Worm (Caenorhabditis elegans) whole organism, late embryonic: ENCODE results near the gene rpb-11.

Experiments
- C38D4.7 ChIP-seq: fragments of 200-800 bp; sonication (Bioruptor generic); optimal IDR thresholded peaks from 2 replicates; lab custom pipeline; 2018; ENCODE audit warnings: mild to moderate bottlenecking, missing genetic modification characterization, moderate library complexity, missing compliant biosample characterization
- F13H6.1 ChIP-seq: sonication (generic microtip); optimal IDR thresholded peaks from 2 replicates; lab custom pipeline; 2016; ENCODE audit warnings: missing genetic modification characterization, missing compliant biosample characterization
- K02D7.2 ChIP-seq: sonication (generic microtip); optimal IDR thresholded peaks from 2 replicates; lab custom pipeline; 2017; ENCODE audit warnings: mild to moderate bottlenecking, missing genetic modification characterization, missing compliant biosample characterization
- K09A11.1 ChIP-seq: sonication (generic microtip); optimal IDR thresholded peaks from 2 replicates; lab custom pipeline; 2017; ENCODE audit warnings: antibody characterized with exemption, mild to moderate bottlenecking, missing genetic modification characterization, missing compliant biosample characterization; ENCODE audit not compliant: insufficient read depth
- T23F11.4 ChIP-seq: fragments of 200-800 bp; sonication (Bioruptor generic); optimal IDR thresholded peaks from 2 replicates; lab custom pipeline; 2018; ENCODE audit warnings: mild to moderate bottlenecking, missing genetic modification characterization, missing compliant biosample characterization
- ahr-1 ChIP-seq: sonication (generic microtip); optimal IDR thresholded peaks from 2 replicates; lab custom pipeline; 2016; ENCODE audit warnings: missing genetic modification characterization, missing compliant biosample characterization
- ama-1 ChIP-seq: fragments of 150-350 bp; optimal IDR thresholded peaks from 2 replicates; lab custom pipeline; 2014
- ceh-14 ChIP-seq: sonication (generic microtip); optimal IDR thresholded peaks from 2 replicates; lab custom pipeline; 2016; ENCODE audit warnings: missing genotype, missing genetic modification characterization, missing compliant biosample characterization
- ceh-19 ChIP-seq: fragments of 200-800 bp; sonication (Bioruptor generic); optimal IDR thresholded peaks from 2 replicates; lab custom pipeline; 2018; ENCODE audit warnings: mild to moderate bottlenecking, missing genetic modification characterization, missing compliant biosample characterization
- ceh-2 ChIP-seq: sonication (generic microtip); optimal IDR thresholded peaks from 2 replicates; lab custom pipeline; 2016; ENCODE audit warnings: missing genotype, missing genetic modification characterization, missing compliant biosample characterization
- ceh-24 ChIP-seq: sonication (generic microtip); optimal IDR thresholded peaks from 2 replicates; lab custom pipeline; 2016; ENCODE audit warnings: mild to moderate bottlenecking, missing genetic modification characterization, missing compliant biosample characterization
- ceh-31 ChIP-seq: sonication (generic microtip); optimal IDR thresholded peaks from 2 replicates; lab custom pipeline; 2016; ENCODE audit warnings: missing genetic modification characterization, missing compliant biosample characterization
- ceh-45 ChIP-seq: fragments of 200-800 bp; sonication (Bioruptor generic); IDR thresholded peaks from 2 replicates; pipeline ENCODE4 v1.3.6; 2022; ENCODE audit warnings: missing genetic modification reagents, missing genetic modification characterization, missing compliant biosample characterization
- ceh-48 ChIP-seq: sonication (generic microtip); optimal IDR thresholded peaks from 2 replicates; lab custom pipeline; 2016; ENCODE audit warnings: missing genetic modification characterization, inconsistent platforms, missing compliant biosample characterization
- ceh-6 ChIP-seq: fragments of 200-800 bp; sonication (Bioruptor generic); optimal IDR thresholded peaks from 2 replicates; lab custom pipeline; 2018; ENCODE audit warnings: mild to moderate bottlenecking, missing genetic modification characterization, missing compliant biosample characterization
- dmd-4 ChIP-seq: sonication (generic microtip); optimal IDR thresholded peaks from 2 replicates; lab custom pipeline; 2016; ENCODE audit warnings: borderline replicate concordance, missing genetic modification characterization, missing compliant biosample characterization
- dve-1 ChIP-seq: sonication (generic microtip); optimal IDR thresholded peaks from 2 replicates; lab custom pipeline; 2017; ENCODE audit warnings: antibody characterized with exemption, mild to moderate bottlenecking, missing genetic modification characterization, missing compliant biosample characterization
- elt-2 ChIP-seq: sonication (generic microtip); optimal IDR thresholded peaks from 2 replicates; lab custom pipeline; 2016; ENCODE audit warnings: missing genetic modification reagents, missing genetic modification characterization, missing compliant biosample characterization
- eyg-1 ChIP-seq: sonication (generic microtip); optimal IDR thresholded peaks from 2 replicates; lab custom pipeline; 2016; ENCODE audit warnings: missing genotype, missing genetic modification characterization, missing compliant biosample characterization
- gmeb-2 ChIP-seq: sonication (generic microtip); optimal IDR thresholded peaks from 2 replicates; lab custom pipeline; 2016; ENCODE audit warnings: missing genetic modification characterization, inconsistent platforms, missing compliant biosample characterization
- hlh-13 ChIP-seq: fragments of 200-800 bp; sonication (Bioruptor generic); optimal IDR thresholded peaks from 2 replicates; lab custom pipeline; 2018; ENCODE audit warnings: mild to moderate bottlenecking, missing genetic modification characterization, missing compliant biosample characterization
- lim-6 ChIP-seq: sonication (generic microtip); optimal IDR thresholded peaks from 2 replicates; lab custom pipeline; 2016; ENCODE audit warnings: missing genetic modification characterization, missing compliant biosample characterization
- lin-11 ChIP-seq: fragments of 200-800 bp; sonication (Bioruptor generic); optimal IDR thresholded peaks from 2 replicates; lab custom pipeline; 2018; ENCODE audit warnings: mild to moderate bottlenecking, missing genetic modification characterization, missing compliant biosample characterization
- mec-3 ChIP-seq: sonication (generic microtip); optimal IDR thresholded peaks from 2 replicates; lab custom pipeline; 2016; ENCODE audit warnings: borderline replicate concordance, missing genetic modification characterization, missing compliant biosample characterization
- nfya-1 ChIP-seq: sonication (generic microtip); optimal IDR thresholded peaks from 2 replicates; lab custom pipeline; 2017; ENCODE audit warnings: missing genetic modification characterization, mild to moderate bottlenecking, missing compliant biosample characterization, antibody characterized with exemption, moderate library complexity
- nhr-11 ChIP-seq: fragments of 150-350 bp; optimal IDR thresholded peaks from 2 replicates; lab custom pipeline; 2014; ENCODE audit warnings: missing biosample characterization, missing genetic modification characterization
- nhr-232 ChIP-seq: sonication (generic microtip); optimal IDR thresholded peaks from 2 replicates; lab custom pipeline; 2016; ENCODE audit warnings: missing genetic modification characterization, missing compliant biosample characterization
- odd-2 ChIP-seq: sonication (generic microtip); optimal IDR thresholded peaks from 2 replicates; lab custom pipeline; 2017; ENCODE audit warnings: antibody characterized with exemption, mild to moderate bottlenecking, missing genetic modification characterization, missing compliant biosample characterization
- pag-3 ChIP-seq: sonication (generic microtip); optimal IDR thresholded peaks from 2 replicates; lab custom pipeline; 2016; ENCODE audit warnings: missing compliant biosample characterization, missing genetic modification characterization, borderline replicate concordance
- pat-9 ChIP-seq: fragments of 200-800 bp; sonication (Bioruptor generic); optimal IDR thresholded peaks from 2 replicates; lab custom pipeline; 2018; ENCODE audit warnings: mild to moderate bottlenecking, missing genetic modification characterization, moderate library complexity, missing compliant biosample characterization
- pax-1 ChIP-seq: fragments of 150-350 bp; optimal IDR thresholded peaks from 2 replicates; lab custom pipeline; 2014; ENCODE audit warnings: missing biosample characterization, missing genetic modification characterization
- pha-2 ChIP-seq: sonication (generic microtip); optimal IDR thresholded peaks from 2 replicates; lab custom pipeline; 2017; ENCODE audit warnings: mild to moderate bottlenecking, missing genetic modification characterization, missing compliant biosample characterization
- pha-4 ChIP-seq: fragments of 150-350 bp; optimal IDR thresholded peaks from 2 replicates; lab custom pipeline; 2018; ENCODE audit warnings: missing biosample characterization, missing genetic modification reagents, missing genetic modification characterization
- pqm-1 ChIP-seq: sonication (generic microtip); optimal IDR thresholded peaks from 2 replicates; lab custom pipeline; 2016; ENCODE audit warnings: missing genetic modification characterization, missing compliant biosample characterization
- ref-2 ChIP-seq: sonication (generic microtip); optimal IDR thresholded peaks from 2 replicates; lab custom pipeline; 2016; ENCODE audit warnings: missing genetic modification characterization, missing compliant biosample characterization
- sox-2 ChIP-seq: fragments of 200-800 bp; sonication (Bioruptor generic); IDR thresholded peaks from 2 replicates; pipeline ENCODE4 v1.3.6; 2022; ENCODE audit warnings: missing genetic modification reagents, missing genetic modification characterization, missing compliant biosample characterization
- tbx-2 ChIP-seq: sonication (generic microtip); optimal IDR thresholded peaks from 2 replicates; lab custom pipeline; 2016; ENCODE audit warnings: missing genetic modification characterization, missing compliant biosample characterization
- tbx-7 ChIP-seq: sonication (generic microtip); optimal IDR thresholded peaks from 2 replicates; lab custom pipeline; 2016; ENCODE audit warnings: missing genotype, missing genetic modification characterization, missing compliant biosample characterization
- ttx-3 ChIP-seq: sonication (generic microtip); optimal IDR thresholded peaks from 2 replicates; lab custom pipeline; 2016; ENCODE audit warnings: missing genetic modification reagents, missing genetic modification characterization, missing compliant biosample characterization
- unc-3 ChIP-seq, 2 experiments: fragments of 200-800 bp in 1 of 2; sonication (Bioruptor generic) in 1 of 2; sonication (generic microtip) in 1 of 2; conservative IDR thresholded peaks in 1 of 2; optimal IDR thresholded peaks in 1 of 2; 2 replicates each; pipeline versions ENCODE4 v1.3.6 to Lab custom; 2016 to 2022; ENCODE audit warnings: missing compliant biosample characterization in 2 of 2, missing genetic modification characterization in 2 of 2, missing genetic modification reagents in 1 of 2
- unc-86 ChIP-seq: sonication (generic microtip); optimal IDR thresholded peaks from 2 replicates; lab custom pipeline; 2016; ENCODE audit warnings: missing genetic modification characterization, missing compliant biosample characterization
- ztf-16 ChIP-seq: sonication (generic microtip); optimal IDR thresholded peaks from 2 replicates; lab custom pipeline; 2017; ENCODE audit warnings: missing genetic modification characterization, missing compliant biosample characterization

The rpb-11 gene

ce11 chrII:14053141-14053540 lies 6.7 kb upstream of the rpb-11 start:
- no peak for TF ChIP-seq ceh-24 (tag; lab: Kevin White, UChicago)
- no peak for TF ChIP-seq dmd-4 (tag; lab: Kevin White, UChicago)
- TF ChIP-seq elt-2 (tag; lab: Kevin White, UChicago): peak; percentile 58
- no peak for TF ChIP-seq lin-11

- TF ChIP-seq ceh-31 (tag; lab: Kevin White, UChicago) (no peak), T23F11.4 (no peak), dve-1 (tag; lab: Kevin White, UChicago) (no peak), unc-3 (GFP tag; conservative IDR thresholded peaks at IDR 0.05; lab: Robert Waterston, UW) (no peak), unc-3 (tag; optimal IDR thresholded peaks at IDR 0.05; lab: Kevin White, UChicago) (no peak), lin-11 (no peak), ceh-14 (tag; lab: Kevin White, UChicago) (no peak), ceh-48 (tag; lab: Kevin White, UChicago) (no peak), tbx-2 (no peak), dmd-4 (tag; lab: Kevin White, UChicago) (no peak), tbx-7 (no peak), ceh-6 (GFP tag; lab: Kevin White, UChicago) (no peak), F13H6.1 (tag; lab: Kevin White, UChicago) (no peak), pha-4 (no peak)
- TF ChIP-seq, all 69 proteins: peak for 0
Measured at ce11 chrII:14055717-14056116, 4.2 kb upstream of the rpb-11 start.

- TF ChIP-seq ahr-1 (tag; lab: Kevin White, UChicago) (no peak), nhr-232 (no peak)
Measured at ce11 chrII:14060439-14060838, 554 bp downstream of the rpb-11 start, which contains the start of gene W01G7.4. Gene W01G7.4, plus strand, starts transcription at chrII:14060739.

- 0 out of 2 replicates have a peak, but pooled peaks have one; percentile 16 for TF ChIP-seq ceh-45
- TF ChIP-seq mec-3 (tag; lab: Kevin White, UChicago): no peak
- no peak for TF ChIP-seq K09A11.1 (tag; lab: Kevin White, UChicago)
- TF ChIP-seq nhr-11 (tag; lab: Kevin White, UChicago): no peak
- no peak for TF ChIP-seq ceh-24 (tag; lab: Kevin White, UChicago)
Measured at ce11 chrII:14060885-14061284, 1.0 kb downstream of the rpb-11 start.

- TF ChIP-seq K02D7.2 (peak; percentile 41), C38D4.7 (GFP tag; lab: Kevin White, UChicago) (peak; percentile 67), ceh-24 (tag; lab: Kevin White, UChicago) (peak; percentile 38), ref-2 (tag; lab: Kevin White, UChicago) (peak; percentile 95), ama-1 (lab: Kevin White, UChicago) (no peak), hlh-13 (GFP tag; lab: Kevin White, UChicago) (no peak), gmeb-2 (tag; lab: Kevin White, UChicago) (no peak), pqm-1 (tag; lab: Kevin White, UChicago) (peak; percentile 91), unc-86 (tag; lab: Kevin White, UChicago) (peak; percentile 75), ztf-16 (tag; lab: Kevin White, UChicago) (peak; percentile 88), pat-9 (peak; percentile 24), ttx-3 (tag; lab: Kevin White, UChicago) (peak; percentile 65), pha-2 (tag; lab: Kevin White, UChicago) (peak; percentile 76), ceh-2 (peak; percentile 95), pax-1 (tag; lab: Kevin White, UChicago) (no peak), nfya-1 (tag; lab: Kevin White, UChicago) (peak; percentile 3), ceh-45 (no peak), nhr-11 (tag; lab: Kevin White, UChicago) (no peak), tbx-2 (peak; percentile 98), tbx-7 (peak; percentile 94), pha-4 (no peak), ahr-1 (tag; lab: Kevin White, UChicago) (peak; percentile 89), lin-11 (peak; percentile 53), ceh-6 (GFP tag; lab: Kevin White, UChicago) (no peak), F13H6.1 (tag; lab: Kevin White, UChicago) (peak; percentile 84), eyg-1 (tag; lab: Kevin White, UChicago) (peak; percentile 71), sox-2 (GFP tag; lab: Robert Waterston, UW) (no peak), odd-2 (tag; lab: Kevin White, UChicago) (no peak), lim-6 (tag; lab: Kevin White, UChicago) (peak; percentile 89), pag-3 (tag; lab: Kevin White, UChicago) (peak; percentile 65), ceh-19 (peak; percentile 45)
Measured at ce11 chrII:14063044-14063500, 3.2 kb downstream of the rpb-11 start, which contains the start of gene lem-2. Gene lem-2, plus strand, starts transcription at chrII:14063450.
